Fruit fly (Drosophila melanogaster): Measurements from ENCODE around the gene sturkopf.
A peak's percentile ranks its signal among the peaks of the same experiment; 100 is the strongest.

DNA sequence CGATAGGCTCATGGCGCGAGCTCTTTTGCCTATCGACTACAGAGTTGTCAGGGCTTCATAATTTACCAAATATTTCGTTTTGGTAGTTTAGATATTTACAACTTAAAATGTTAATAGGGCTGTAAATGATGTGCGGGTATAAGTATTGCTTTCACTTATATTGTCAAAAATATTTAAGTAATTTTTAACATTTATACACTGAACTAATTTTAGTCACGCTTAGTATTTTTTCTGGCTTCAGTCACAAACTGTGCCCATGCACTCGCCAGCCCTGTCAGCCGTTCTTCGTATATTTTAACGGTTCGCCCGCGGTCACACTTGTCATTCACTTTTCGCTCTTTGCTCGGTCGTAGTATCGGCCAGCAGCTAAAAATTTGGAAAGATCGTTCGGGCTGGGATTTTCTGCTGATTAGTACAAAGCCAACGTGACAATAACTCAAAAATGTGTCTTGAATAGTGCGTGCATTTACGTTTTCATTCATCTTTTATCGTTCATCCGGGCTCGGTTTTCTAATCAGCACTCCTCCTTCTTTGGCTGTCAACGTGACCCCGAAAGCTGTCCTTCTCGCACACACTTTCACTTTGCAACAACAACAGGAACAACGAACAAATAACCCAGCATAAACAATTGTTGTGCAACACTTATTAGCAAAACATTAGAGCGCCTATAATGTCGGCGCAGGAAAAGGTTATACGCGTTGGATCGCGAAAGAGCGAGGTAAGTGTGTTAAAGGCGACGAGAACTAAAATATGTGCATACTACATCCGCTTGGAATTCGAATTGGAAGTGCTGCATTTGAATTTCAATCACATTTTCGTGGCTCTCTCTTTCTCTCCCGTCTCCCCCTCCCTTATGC is 21.6 kb upstream of the sturkopf start, which contains the start of the genes Hmbs and CG2211:
- TF ChIP-seq br (GFP tag; optimal IDR thresholded peaks at IDR 0.05) (peak; percentile 73), Vsx2 (GFP tag; optimal IDR thresholded peaks at IDR 0.05; ENCODE audit: partially characterized antibody) (no peak), brk (GFP tag; optimal IDR thresholded peaks at IDR 0.05) (no peak), dmrt93B (GFP tag; optimal IDR thresholded peaks at IDR 0.05) (no peak), h (GFP tag; optimal IDR thresholded peaks at IDR 0.05) (peak; percentile 94), Hr83 (GFP tag; optimal IDR thresholded peaks at IDR 0.05; ENCODE audit: poor library complexity, severe bottlenecking) (peak; percentile 74), usp (GFP tag; optimal IDR thresholded peaks at IDR 0.05) (no peak), lola (GFP tag; optimal IDR thresholded peaks at IDR 0.05) (no peak), sv (GFP tag; optimal IDR thresholded peaks at IDR 0.05) (peak; percentile 90)

All from whole organism, wandering third instar larva.